Worm (Caenorhabditis elegans): ENCODE measurements around the gene T05D4.5.

Gene T05D4.5

ce11 chrIII:13580538-13580937 lies at the start of gene T05D4.5:
T05D4.5 (plus strand) TSS chrIII:13580838.
- TF ChIP-seq tbx-7 (tag; optimal IDR thresholded peaks at IDR 0.05) (no peak), ceh-31 (tag; optimal IDR thresholded peaks at IDR 0.05) (no peak), ztf-16 (tag; optimal IDR thresholded peaks at IDR 0.05) (no peak), unc-55 (GFP tag; optimal IDR thresholded peaks at IDR 0.05) (no peak), lin-11 (tag; optimal IDR thresholded peaks at IDR 0.05) (no peak), F13H6.1 (tag; optimal IDR thresholded peaks at IDR 0.05) (no peak), lim-6 (tag; optimal IDR thresholded peaks at IDR 0.05) (no peak), unc-3 (GFP tag; conservative IDR thresholded peaks at IDR 0.05) (no peak), unc-3 (tag; optimal IDR thresholded peaks at IDR 0.05) (no peak), sdc-2 (tag; optimal IDR thresholded peaks at IDR 0.05) (no peak), ceh-22 (tag; optimal IDR thresholded peaks at IDR 0.05) (no peak), pha-2 (tag; optimal IDR thresholded peaks at IDR 0.05) (no peak), elt-4 (tag; optimal IDR thresholded peaks at IDR 0.05) (no peak), fkh-10 (GFP tag; optimal IDR thresholded peaks at IDR 0.05) (no peak), pros-1 (tag; optimal IDR thresholded peaks at IDR 0.05) (no peak), ama-1 (optimal IDR thresholded peaks at IDR 0.05) (no peak)

ce11 chrIII:13530838-13531237 lies 49.8 kb upstream of the T05D4.5 start:
- TF ChIP-seq nfya-1 (tag; optimal IDR thresholded peaks at IDR 0.05), result no peak
- TF ChIP-seq dmd-4 (tag; optimal IDR thresholded peaks at IDR 0.05; ENCODE audit: borderline replicate concordance), result no peak
- no peak for TF ChIP-seq ceh-31 (tag; optimal IDR thresholded peaks at IDR 0.05)
- TF ChIP-seq ceh-24 (tag; optimal IDR thresholded peaks at IDR 0.05), result no peak
- no peak for TF ChIP-seq dve-1 (tag; optimal IDR thresholded peaks at IDR 0.05)
- no peak for TF ChIP-seq unc-42 (tag; optimal IDR thresholded peaks at IDR 0.05)
- TF ChIP-seq ceh-2 (tag; optimal IDR thresholded peaks at IDR 0.05), result no peak
- TF ChIP-seq syd-9 (tag; optimal IDR thresholded peaks at IDR 0.05), result no peak
- no peak for TF ChIP-seq pag-3 (tag; optimal IDR thresholded peaks at IDR 0.05; ENCODE audit: borderline replicate concordance)
- no peak for TF ChIP-seq ama-1 (optimal IDR thresholded peaks at IDR 0.05)
- no peak for TF ChIP-seq pha-2 (tag; optimal IDR thresholded peaks at IDR 0.05)
- TF ChIP-seq ceh-18 (tag; optimal IDR thresholded peaks at IDR 0.05), result no peak
- TF ChIP-seq mec-3 (tag; optimal IDR thresholded peaks at IDR 0.05; ENCODE audit: borderline replicate concordance), result no peak

ce11 chrIII:13534704-13535103 lies 45.9 kb upstream of the T05D4.5 start:
- no peak for TF ChIP-seq ztf-16 (tag; optimal IDR thresholded peaks at IDR 0.05)
- TF ChIP-seq pat-9 (tag; optimal IDR thresholded peaks at IDR 0.05), result no peak
- TF ChIP-seq fkh-6 (tag; optimal IDR thresholded peaks at IDR 0.05), result no peak
- no peak for TF ChIP-seq unc-86 (tag; optimal IDR thresholded peaks at IDR 0.05)
- TF ChIP-seq nhr-232 (tag; optimal IDR thresholded peaks at IDR 0.05), result no peak
- TF ChIP-seq fkh-10 (GFP tag; optimal IDR thresholded peaks at IDR 0.05), result no peak
- no peak for TF ChIP-seq mec-3 (tag; optimal IDR thresholded peaks at IDR 0.05; ENCODE audit: borderline replicate concordance)
- no peak for TF ChIP-seq ceh-24 (tag; optimal IDR thresholded peaks at IDR 0.05)
- TF ChIP-seq hlh-30 (tag; optimal IDR thresholded peaks at IDR 0.05; ENCODE audit: insufficient read depth), result no peak
- no peak for TF ChIP-seq ceh-45 (GFP tag; IDR thresholded peaks at IDR 0.05)
- TF ChIP-seq ceh-19 (GFP tag; optimal IDR thresholded peaks at IDR 0.05), result no peak
- TF ChIP-seq ceh-2 (tag; optimal IDR thresholded peaks at IDR 0.05), result no peak
- no peak for TF ChIP-seq ceh-30 (tag; optimal IDR thresholded peaks at IDR 0.05)
- no peak for TF ChIP-seq lim-6 (tag; optimal IDR thresholded peaks at IDR 0.05)
- no peak for TF ChIP-seq ama-1 (optimal IDR thresholded peaks at IDR 0.05)

ce11 chrIII:13535735-13536390 lies 44.8 kb upstream of the T05D4.5 start:
- no peak for TF ChIP-seq ceh-18 (tag; optimal IDR thresholded peaks at IDR 0.05)
- no peak for TF ChIP-seq C08G9.2 (tag; optimal IDR thresholded peaks at IDR 0.05)
- no peak for TF ChIP-seq Y22D7AL.16 (tag; optimal IDR thresholded peaks at IDR 0.05)
- TF ChIP-seq pqm-1 (tag; optimal IDR thresholded peaks at IDR 0.05), result no peak
- TF ChIP-seq ceh-24 (tag; optimal IDR thresholded peaks at IDR 0.05), result no peak
- TF ChIP-seq ceh-19 (GFP tag; optimal IDR thresholded peaks at IDR 0.05), result no peak
- TF ChIP-seq hlh-30 (tag; optimal IDR thresholded peaks at IDR 0.05; ENCODE audit: insufficient read depth), result no peak
- no peak for TF ChIP-seq C38D4.7 (GFP tag; optimal IDR thresholded peaks at IDR 0.05)
- no peak for TF ChIP-seq elt-2 (tag; optimal IDR thresholded peaks at IDR 0.05)
- TF ChIP-seq eyg-1 (tag; optimal IDR thresholded peaks at IDR 0.05), result no peak
- TF ChIP-seq mec-3 (tag; optimal IDR thresholded peaks at IDR 0.05; ENCODE audit: borderline replicate concordance), result no peak
- no peak for TF ChIP-seq rnt-1 (tag; optimal IDR thresholded peaks at IDR 0.05)
- no peak for TF ChIP-seq ama-1 (optimal IDR thresholded peaks at IDR 0.05)
- TF ChIP-seq K09A11.1 (tag; optimal IDR thresholded peaks at IDR 0.05; ENCODE audit: insufficient read depth), result no peak

Measured in whole organism, late embryonic.